Fruit fly (Drosophila melanogaster) whole organism, embryonic: Measurements from ENCODE around the gene CG6048.

Source experiments
- ATbp ChIP-seq: fragments of 200-800 bp; sonication (Bioruptor generic); optimal IDR thresholded peaks from 2 replicates; lab custom pipeline; 2017; ENCODE audit warnings: missing biosample characterization, mild to moderate bottlenecking, missing genetic modification characterization, missing genetic modification reagents
- Bdp1 ChIP-seq: fragments of 200-800 bp; sonication (Bioruptor generic); optimal IDR thresholded peaks from 3 replicates; lab custom pipeline; 2016; ENCODE audit warnings: missing biosample characterization, missing genetic modification characterization
- Blimp-1 ChIP-seq: fragments of 200-800 bp; sonication (Bioruptor generic); optimal IDR thresholded peaks from 3 replicates; lab custom pipeline; 2018; ENCODE audit warnings: missing biosample characterization, missing genetic modification characterization, mild to moderate bottlenecking, moderate library complexity, missing genetic modification reagents
- CG10654 ChIP-seq: fragments of 200-800 bp; sonication (Bioruptor generic); optimal IDR thresholded peaks from 2 replicates; lab custom pipeline; 2016; ENCODE audit warnings: missing biosample characterization, missing genetic modification characterization
- CG12942 ChIP-seq: fragments of 200-800 bp; sonication (Bioruptor generic); optimal IDR thresholded peaks from 3 replicates; lab custom pipeline; 2016; ENCODE audit warnings: missing biosample characterization, missing genetic modification characterization
- CG13775 ChIP-seq: fragments of 200-800 bp; sonication (Bioruptor generic); optimal IDR thresholded peaks from 3 replicates; lab custom pipeline; 2017; ENCODE audit warnings: missing biosample characterization, mild to moderate bottlenecking, missing genetic modification characterization
- CG15269 ChIP-seq: fragments of 200-800 bp; sonication (Bioruptor generic); optimal IDR thresholded peaks from 2 replicates; lab custom pipeline; 2018; ENCODE audit warnings: missing biosample characterization, mild to moderate bottlenecking, missing genetic modification characterization, moderate library complexity
- CG15479 ChIP-seq: fragments of 200-800 bp; sonication (Bioruptor generic); optimal IDR thresholded peaks from 3 replicates; lab custom pipeline; 2019; ENCODE audit warnings: missing biosample characterization, mild to moderate bottlenecking, missing genetic modification characterization, moderate library complexity
- CG17361 ChIP-seq: fragments of 200-800 bp; sonication (Bioruptor generic); IDR thresholded peaks from 3 replicates; pipeline ENCODE4 v1.3.6; 2022; ENCODE audit warnings: missing biosample characterization, missing genetic modification characterization
- CG18262 ChIP-seq: fragments of 200-800 bp; optimal IDR thresholded peaks from 3 replicates; lab custom pipeline; 2019; ENCODE audit warnings: missing biosample characterization, mild to moderate bottlenecking, missing genetic modification characterization, moderate library complexity
- CG2116 ChIP-seq: fragments of 200-800 bp; sonication (Bioruptor generic); optimal IDR thresholded peaks from 3 replicates; lab custom pipeline; 2018; ENCODE audit warnings: missing biosample characterization, mild to moderate bottlenecking, missing genetic modification characterization
- CG30403 ChIP-seq: fragments of 200-800 bp; sonication (Bioruptor generic); optimal IDR thresholded peaks from 3 replicates; lab custom pipeline; 2016; ENCODE audit warnings: missing biosample characterization, missing genetic modification characterization
- CG3163 ChIP-seq: fragments of 200-800 bp; sonication (Bioruptor generic); optimal IDR thresholded peaks from 3 replicates; lab custom pipeline; 2016; ENCODE audit warnings: missing biosample characterization, missing genetic modification characterization
- CG42726 ChIP-seq: fragments of 200-800 bp; sonication (Bioruptor generic); IDR thresholded peaks from 2 replicates; pipeline ENCODE4 v1.3.6; 2022; ENCODE audit warnings: missing biosample characterization, missing genetic modification characterization; ENCODE audit not compliant: partially characterized antibody
- CG4282 ChIP-seq: fragments of 200-800 bp; sonication (Bioruptor generic); optimal IDR thresholded peaks from 2 replicates; lab custom pipeline; 2016; ENCODE audit warnings: missing biosample characterization, missing genetic modification characterization
- CG4707 ChIP-seq: fragments of 200-800 bp; sonication (Bioruptor generic); optimal IDR thresholded peaks from 2 replicates; lab custom pipeline; 2018; ENCODE audit warnings: missing biosample characterization, mild to moderate bottlenecking, missing genetic modification characterization, moderate library complexity
- CG4730 ChIP-seq: fragments of 200-800 bp; sonication (Bioruptor generic); IDR thresholded peaks from 2 replicates; pipeline ENCODE4 v1.3.6; 2022; ENCODE audit warnings: missing biosample characterization, missing genetic modification characterization
- CG6689 ChIP-seq: fragments of 200-800 bp; sonication (Bioruptor generic); IDR thresholded peaks from 2 replicates; pipeline ENCODE4 v1.3.6; 2022; ENCODE audit warnings: missing biosample characterization, missing genetic modification characterization
- CG7372 ChIP-seq: fragments of 200-800 bp; sonication (Bioruptor generic); IDR thresholded peaks from 2 replicates; pipeline ENCODE4 v1.3.6; 2022; ENCODE audit warnings: missing biosample characterization, missing genetic modification characterization
- CG9437 ChIP-seq: fragments of 200-800 bp; sonication (Bioruptor generic); optimal IDR thresholded peaks from 2 replicates; lab custom pipeline; 2018; ENCODE audit warnings: missing biosample characterization, mild to moderate bottlenecking, missing genetic modification characterization
- CG9876 ChIP-seq: fragments of 200-800 bp; sonication (Bioruptor generic); optimal IDR thresholded peaks from 2 replicates; lab custom pipeline; 2016; ENCODE audit warnings: missing biosample characterization, missing genetic modification characterization
- Chrac-16 ChIP-seq: fragments of 200-800 bp; sonication (Bioruptor generic); optimal IDR thresholded peaks from 3 replicates; lab custom pipeline; 2016; ENCODE audit warnings: missing biosample characterization, missing genetic modification characterization
- D ChIP-seq, 2 experiments: fragments of 200-800 bp in 1 of 2; fragments of >200 bp in 1 of 2; sonication (Bioruptor generic) in 1 of 2; optimal IDR thresholded peaks; 2 replicates in 1 of 2; 3 replicates in 1 of 2; lab custom pipeline; 2017; ENCODE audit warnings: mild to moderate bottlenecking in 1 of 2, missing biosample characterization in 1 of 2, missing genetic modification characterization in 1 of 2, missing genetic modification reagents in 1 of 2
- Dad ChIP-seq: fragments of 200-800 bp; sonication (Bioruptor generic); optimal IDR thresholded peaks from 3 replicates; lab custom pipeline; 2016; ENCODE audit warnings: missing biosample characterization, missing genetic modification characterization
- Dll ChIP-seq: fragments of 200-800 bp; sonication (Bioruptor generic); IDR thresholded peaks from 4 replicates; pipeline ENCODE4 v1.3.6; 2022; ENCODE audit warnings: missing biosample characterization, missing genetic modification characterization; ENCODE audit not compliant: partially characterized antibody
- Dref ChIP-seq: fragments of 200-800 bp; sonication (Bioruptor generic); IDR thresholded peaks from 2 replicates; pipeline ENCODE4 v1.3.6; 2022; ENCODE audit warnings: missing biosample characterization, missing genetic modification characterization
- Drgx ChIP-seq: fragments of 200-800 bp; sonication (Bioruptor generic); IDR thresholded peaks from 2 replicates; pipeline ENCODE4 v1.3.6; 2022; ENCODE audit warnings: missing biosample characterization, missing genetic modification characterization
- Hr3 ChIP-seq: fragments of 200-800 bp; sonication (Bioruptor generic); optimal IDR thresholded peaks from 3 replicates; lab custom pipeline; 2016; ENCODE audit warnings: missing biosample characterization, missing genetic modification characterization
- Hr39 ChIP-seq: fragments of >200 bp; optimal IDR thresholded peaks from 2 replicates; lab custom pipeline; 2017
- Nf-YB ChIP-seq: fragments of 200-800 bp; sonication (Bioruptor generic); optimal IDR thresholded peaks from 3 replicates; lab custom pipeline; 2019; ENCODE audit warnings: missing biosample characterization, mild to moderate bottlenecking, missing genetic modification characterization, moderate library complexity
- Nf-YC ChIP-seq: fragments of 200-800 bp; optimal IDR thresholded peaks from 3 replicates; lab custom pipeline; 2019; ENCODE audit warnings: missing biosample characterization, mild to moderate bottlenecking, missing genetic modification characterization, moderate library complexity
- Ssrp ChIP-seq: fragments of 200-800 bp; sonication (Bioruptor generic); optimal IDR thresholded peaks from 2 replicates; lab custom pipeline; 2018; ENCODE audit warnings: missing biosample characterization, mild to moderate bottlenecking, missing genetic modification characterization, moderate library complexity
- ac ChIP-seq: fragments of 200-800 bp; sonication (Bioruptor generic); optimal IDR thresholded peaks from 3 replicates; lab custom pipeline; 2017; ENCODE audit warnings: missing biosample characterization, mild to moderate bottlenecking, missing genetic modification characterization
- ap ChIP-seq: fragments of 200-800 bp; sonication (Bioruptor generic); IDR thresholded peaks from 2 replicates; pipeline ENCODE4 v1.3.6; 2022; ENCODE audit warnings: missing biosample characterization, missing genetic modification characterization
- dmrt99B ChIP-seq: fragments of 200-800 bp; sonication (Bioruptor generic); optimal IDR thresholded peaks from 2 replicates; lab custom pipeline; 2018; ENCODE audit warnings: missing biosample characterization, mild to moderate bottlenecking, missing genetic modification characterization, moderate library complexity
- fd3F ChIP-seq: fragments of 200-800 bp; sonication (Bioruptor generic); optimal IDR thresholded peaks from 2 replicates; lab custom pipeline; 2018; ENCODE audit warnings: missing biosample characterization, mild to moderate bottlenecking, missing genetic modification characterization, moderate library complexity
- gfzf ChIP-seq: fragments of 200-800 bp; sonication (Bioruptor generic); optimal IDR thresholded peaks from 2 replicates; lab custom pipeline; 2016; ENCODE audit warnings: missing biosample characterization, mild to moderate bottlenecking, missing genetic modification characterization, moderate library complexity
- kah ChIP-seq: fragments of 200-800 bp; sonication (Bioruptor generic); optimal IDR thresholded peaks from 2 replicates; lab custom pipeline; 2018; ENCODE audit warnings: missing biosample characterization, mild to moderate bottlenecking, missing genetic modification characterization
- ken ChIP-seq: fragments of 200-800 bp; sonication (Bioruptor generic); IDR thresholded peaks from 3 replicates; pipeline ENCODE4 v1.3.6; 2022; ENCODE audit warnings: missing biosample characterization, missing genetic modification characterization
- klu ChIP-seq: fragments of 200-800 bp; sonication (Bioruptor generic); IDR thresholded peaks from 2 replicates; pipeline ENCODE4 v1.3.6; 2022; ENCODE audit warnings: missing biosample characterization, missing genetic modification characterization
- knrl ChIP-seq: fragments of 200-800 bp; sonication (Bioruptor generic); IDR thresholded peaks from 3 replicates; pipeline ENCODE4 v1.3.6; 2022; ENCODE audit warnings: missing biosample characterization, missing genetic modification characterization; ENCODE audit not compliant: partially characterized antibody
- phol ChIP-seq: fragments of 200-800 bp; sonication (Bioruptor generic); optimal IDR thresholded peaks from 3 replicates; lab custom pipeline; 2018; ENCODE audit warnings: missing biosample characterization, mild to moderate bottlenecking, missing genetic modification characterization, moderate library complexity
- pita ChIP-seq: fragments of 200-800 bp; sonication (Bioruptor generic); optimal IDR thresholded peaks from 2 replicates; lab custom pipeline; 2017; ENCODE audit warnings: missing biosample characterization, mild to moderate bottlenecking, missing genetic modification characterization
- pum ChIP-seq: fragments of 200-800 bp; sonication (Bioruptor generic); optimal IDR thresholded peaks from 2 replicates; lab custom pipeline; 2016; ENCODE audit warnings: missing biosample characterization, missing genetic modification characterization
- row ChIP-seq: fragments of 200-800 bp; sonication (Bioruptor generic); IDR thresholded peaks from 3 replicates; pipeline ENCODE4 v1.3.6; 2022; ENCODE audit warnings: missing biosample characterization, missing genetic modification characterization
- slou ChIP-seq: fragments of 200-800 bp; sonication (Bioruptor generic); optimal IDR thresholded peaks from 3 replicates; lab custom pipeline; 2016; ENCODE audit warnings: missing biosample characterization, missing genetic modification characterization
- twi ChIP-seq: fragments of 200-800 bp; optimal IDR thresholded peaks from 2 replicates; lab custom pipeline; 2019; ENCODE audit warnings: missing biosample characterization, mild to moderate bottlenecking, missing genetic modification characterization, moderate library complexity
- yki ChIP-seq: fragments of >200 bp; optimal IDR thresholded peaks from 3 replicates; lab custom pipeline; 2018
- zen2 ChIP-seq: fragments of 200-800 bp; sonication (Bioruptor generic); IDR thresholded peaks from 3 replicates; pipeline ENCODE4 v1.3.6; 2022; ENCODE audit warnings: missing biosample characterization, missing genetic modification characterization; ENCODE audit not compliant: partially characterized antibody

CG6048 gene

DNA sequence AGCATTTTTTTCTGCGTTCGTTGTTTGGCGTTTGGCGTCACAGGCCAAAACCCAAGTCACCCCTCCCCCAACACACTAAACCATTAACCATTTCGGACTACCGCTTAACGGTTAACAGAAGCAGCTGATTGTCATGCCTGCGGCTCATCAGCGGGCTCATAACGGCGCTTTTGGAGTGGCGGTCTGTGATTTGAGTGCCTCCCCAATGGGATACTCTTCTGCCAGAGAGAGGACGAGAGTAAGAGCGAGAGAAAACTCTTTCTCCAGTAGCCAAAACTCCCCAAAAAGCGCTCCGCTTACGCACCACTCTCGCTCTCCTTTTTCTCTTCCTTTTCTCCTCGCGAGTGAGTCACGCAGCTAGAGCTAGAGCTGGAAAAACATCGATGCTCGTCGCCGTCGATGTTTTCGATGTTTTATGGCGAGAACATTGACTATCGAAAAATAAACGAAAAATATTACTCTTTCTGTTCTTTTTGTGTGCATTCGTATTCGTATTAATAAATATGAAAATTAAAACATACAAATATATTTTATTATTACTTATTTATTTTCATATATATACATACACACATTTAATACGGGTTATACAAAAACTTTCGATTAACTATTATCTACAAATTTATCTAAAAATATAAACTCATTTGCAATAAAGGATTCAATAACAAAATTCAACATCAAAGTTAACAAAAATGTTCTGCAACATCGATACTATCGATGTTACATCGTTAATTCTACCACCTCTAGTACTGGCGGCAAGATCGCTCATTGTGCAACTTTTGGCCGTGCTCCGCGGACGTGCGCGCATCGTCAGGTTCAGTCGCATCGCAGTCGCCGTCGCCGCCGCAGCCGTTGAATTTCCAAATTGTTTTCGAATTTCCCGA, 13.4 kb downstream of the CG6048 start, which contains the start of gene Grip:
Gene Grip (plus strand): TSS at position 763 of the 881 bp plus-strand sequence.
- peak; percentile 13 for TF ChIP-seq CG15479 (GFP tag; lab: Kevin White, UChicago)
- TF ChIP-seq CG9876 (GFP tag; lab: Kevin White, UChicago), result no peak
- peak; percentile 82 for TF ChIP-seq Dll (GFP tag; lab: Robert Waterston, UW)
- no peak for TF ChIP-seq ap (GFP tag; lab: Robert Waterston, UW)
- peak; percentile 30 for TF ChIP-seq CG2116
- no peak for TF ChIP-seq fd3F (GFP tag; lab: Kevin White, UChicago)
- peak; percentile 36 for TF ChIP-seq Ssrp (tag; lab: Kevin White, UChicago)
- no peak for TF ChIP-seq kah (GFP tag; lab: Kevin White, UChicago)
- TF ChIP-seq Dad (GFP tag; lab: Kevin White, UChicago), result no peak
- TF ChIP-seq CG42726 (GFP tag; lab: Robert Waterston, UW), result peak; percentile 54; the same call in 1 of the 2 replicates
- peak; percentile 11 for TF ChIP-seq dmrt99B
- peak; percentile 25; the same call in 2 of the 3 replicates for TF ChIP-seq zen2 (GFP tag; lab: Robert Waterston, UW)
- TF ChIP-seq CG13775 (GFP tag; lab: Kevin White, UChicago), result peak; percentile 64
- no peak for TF ChIP-seq Hr39 (lab: Kevin White, UChicago)
- TF ChIP-seq klu, result no peak
- TF ChIP-seq CG17361, result peak; percentile 73
- peak; percentile 1 for TF ChIP-seq twi (tag; lab: Kevin White, UChicago)
- no peak for TF ChIP-seq CG7372 (GFP tag; lab: Robert Waterston, UW)
- TF ChIP-seq CG4282, result no peak
- peak; percentile 53 for TF ChIP-seq CG30403 (GFP tag; lab: Kevin White, UChicago)
- TF ChIP-seq CG18262 (tag; lab: Kevin White, UChicago), result peak; percentile 76
- peak; percentile 47 for TF ChIP-seq Hr3 (GFP tag; lab: Kevin White, UChicago)
- TF ChIP-seq D (optimal IDR thresholded peaks at IDR 0.05; lab: Kevin White, UChicago), result no peak
- TF ChIP-seq D (GFP tag; optimal IDR thresholded peaks at IDR 0.05; lab: Kevin White, UChicago), result peak; percentile 3
- no peak for TF ChIP-seq Bdp1
- TF ChIP-seq CG4707 (GFP tag; lab: Kevin White, UChicago), result no peak
- no peak for TF ChIP-seq pita (GFP tag; lab: Kevin White, UChicago)
- TF ChIP-seq CG3163 (GFP tag; lab: Kevin White, UChicago), result peak; percentile 72
- TF ChIP-seq CG4730, result no peak
- peak; percentile 18 for TF ChIP-seq Chrac-16
- TF ChIP-seq row, result peak; percentile 72
- no peak for TF ChIP-seq ATbp (GFP tag; lab: Kevin White, UChicago)
- TF ChIP-seq CG6689, result no peak
- no peak for TF ChIP-seq pum (GFP tag; lab: Kevin White, UChicago)
- TF ChIP-seq phol, result peak; percentile 49
- TF ChIP-seq CG15269 (tag; lab: Kevin White, UChicago), result peak; percentile 9
- peak; percentile 29 for TF ChIP-seq CG10654 (GFP tag; lab: Kevin White, UChicago)
- TF ChIP-seq ken (GFP tag; lab: Robert Waterston, UW), result no peak
- 0 out of 2 replicates have a peak, but pooled peaks have one; percentile 6 for TF ChIP-seq Drgx (GFP tag; lab: Robert Waterston, UW)
- TF ChIP-seq CG9437, result peak; percentile 28
- peak; percentile 1 for TF ChIP-seq slou (GFP tag; lab: Kevin White, UChicago)
- TF ChIP-seq Nf-YB, result peak; percentile 28
- peak; percentile 12 for TF ChIP-seq Nf-YC (tag; lab: Kevin White, UChicago)
- TF ChIP-seq gfzf, result peak; percentile 15
- peak; percentile 50 for TF ChIP-seq Dref (GFP tag; lab: Robert Waterston, UW)
- TF ChIP-seq knrl (GFP tag; lab: Robert Waterston, UW), result peak; percentile 68; the same call in 2 of the 3 replicates
- peak; percentile 40 for TF ChIP-seq Blimp-1 (GFP tag; lab: Kevin White, UChicago)
- peak; percentile 30 for TF ChIP-seq CG12942
- peak; percentile 69 for TF ChIP-seq yki (lab: Kevin White, UChicago)
- TF ChIP-seq ac, result no peak
